Fruit fly (Drosophila melanogaster): Measurements from ENCODE around the gene Ir85a.

Ir85a gene

DNA sequence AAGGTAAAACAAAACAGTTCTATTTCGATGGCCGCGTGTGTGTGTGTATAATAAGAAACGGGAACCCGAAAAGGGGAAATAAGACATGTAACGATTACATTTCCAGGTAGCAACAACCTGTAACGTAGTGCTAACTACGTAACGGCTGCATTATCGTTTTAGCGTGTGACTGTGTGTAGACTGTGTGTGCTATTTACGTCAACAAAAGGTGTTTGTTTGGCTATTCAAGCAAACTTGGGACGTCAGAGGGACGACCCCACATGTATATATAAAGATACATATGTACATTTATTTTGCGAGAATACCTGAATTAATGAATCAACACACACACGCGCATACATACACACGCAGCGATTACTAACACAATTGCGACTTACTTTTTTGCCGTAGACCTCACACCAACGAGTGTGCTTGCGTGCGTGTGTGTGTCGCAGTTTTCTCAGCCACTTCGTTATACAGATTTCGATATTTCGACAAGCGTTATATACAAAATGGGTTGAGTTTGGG is 25.1 kb downstream of the Ir85a start (continued):
- TF ChIP-seq H2.0 (GFP tag; IDR thresholded peaks at IDR 0.05): no peak
- peak; percentile 61 for TF ChIP-seq mirr (GFP tag; optimal IDR thresholded peaks at IDR 0.05)
- TF ChIP-seq slou (GFP tag; optimal IDR thresholded peaks at IDR 0.05): no peak
- no peak for TF ChIP-seq CG5245 (GFP tag; optimal IDR thresholded peaks at IDR 0.05)
- TF ChIP-seq fd64A (GFP tag; optimal IDR thresholded peaks at IDR 0.05): peak; percentile 51
- peak; percentile 11 for TF ChIP-seq Fer3 (tag; optimal IDR thresholded peaks at IDR 0.05)
- no peak for TF ChIP-seq CG11398 (GFP tag; optimal IDR thresholded peaks at IDR 0.05)
- no peak for TF ChIP-seq gce (GFP tag; IDR thresholded peaks at IDR 0.05)
- no peak for TF ChIP-seq CG9215 (GFP tag; IDR thresholded peaks at IDR 0.05)
- no peak for TF ChIP-seq Bgb (GFP tag; IDR thresholded peaks at IDR 0.05; ENCODE audit: partially characterized antibody)
- TF ChIP-seq Hey (tag; optimal IDR thresholded peaks at IDR 0.05): no peak
- no peak for TF ChIP-seq CG10462 (GFP tag; optimal IDR thresholded peaks at IDR 0.05)
- no peak for TF ChIP-seq Doc3 (GFP tag; IDR thresholded peaks at IDR 0.05; ENCODE audit: partially characterized antibody)
- no peak for TF ChIP-seq trem (tag; optimal IDR thresholded peaks at IDR 0.05)
- TF ChIP-seq D19A (tag; optimal IDR thresholded peaks at IDR 0.05): no peak
- no peak for TF ChIP-seq CG4617 (GFP tag; optimal IDR thresholded peaks at IDR 0.05; ENCODE audit: borderline replicate concordance)
- no peak for TF ChIP-seq luna (GFP tag; optimal IDR thresholded peaks at IDR 0.05)
- TF ChIP-seq dati (GFP tag; IDR thresholded peaks at IDR 0.05): no peak
- TF ChIP-seq Gug (GFP tag; IDR thresholded peaks at IDR 0.05): no peak
- 0 out of 2 replicates have a peak, but pooled peaks have one; percentile 45 for TF ChIP-seq vvl (GFP tag; IDR thresholded peaks at IDR 0.05)
- TF ChIP-seq Xbp1 (GFP tag; optimal IDR thresholded peaks at IDR 0.05): no peak
- TF ChIP-seq Sox102F (GFP tag; optimal IDR thresholded peaks at IDR 0.05): no peak
- TF ChIP-seq B-H2 (GFP tag; optimal IDR thresholded peaks at IDR 0.05): peak; percentile 28
- no peak for TF ChIP-seq Mes4 (GFP tag; optimal IDR thresholded peaks at IDR 0.05)
- TF ChIP-seq Max (GFP tag; optimal IDR thresholded peaks at IDR 0.05): peak; percentile 66
- TF ChIP-seq row (GFP tag; IDR thresholded peaks at IDR 0.05): peak; percentile 23; the same call in 1 of the 3 replicates
- TF ChIP-seq Dll (GFP tag; IDR thresholded peaks at IDR 0.05; ENCODE audit: partially characterized antibody): no peak
- 0 out of 3 replicates have a peak, but pooled peaks have one; percentile 17 for TF ChIP-seq Optix (GFP tag; IDR thresholded peaks at IDR 0.05)
- peak; percentile 26; the same call in 1 of the 2 replicates for TF ChIP-seq CG3847 (GFP tag; IDR thresholded peaks at IDR 0.05)
- no peak for TF ChIP-seq Scr (GFP tag; IDR thresholded peaks at IDR 0.05; ENCODE audit: partially characterized antibody)
- no peak for TF ChIP-seq tup (GFP tag; optimal IDR thresholded peaks at IDR 0.05)
- no peak for TF ChIP-seq tgo (GFP tag; IDR thresholded peaks at IDR 0.05)
- no peak for TF ChIP-seq CG11093 (GFP tag; IDR thresholded peaks at IDR 0.05)
- no peak for TF ChIP-seq CG10565 (GFP tag; optimal IDR thresholded peaks at IDR 0.05)
- no peak for TF ChIP-seq Tbp (GFP tag; optimal IDR thresholded peaks at IDR 0.05)
- no peak for TF ChIP-seq p53 (GFP tag; optimal IDR thresholded peaks at IDR 0.05)
- no peak for TF ChIP-seq Hr39 (optimal IDR thresholded peaks at IDR 0.05)
- TF ChIP-seq Usf (GFP tag; optimal IDR thresholded peaks at IDR 0.05): no peak
- no peak for TF ChIP-seq CG14050 (GFP tag; IDR thresholded peaks at IDR 0.05)
- no peak for TF ChIP-seq jigr1 (GFP tag; IDR thresholded peaks at IDR 0.05)
- TF ChIP-seq HmgZ (tag; optimal IDR thresholded peaks at IDR 0.05): no peak
- 0 out of 2 replicates have a peak, but pooled peaks have one; percentile 38 for TF ChIP-seq CG16779 (GFP tag; IDR thresholded peaks at IDR 0.05)
- peak; percentile 19; the same call in 1 of the 2 replicates for TF ChIP-seq E2f2 (GFP tag; IDR thresholded peaks at IDR 0.05)
- no peak for TF ChIP-seq CG43689 (GFP tag; IDR thresholded peaks at IDR 0.05)
- TF ChIP-seq lilli (GFP tag; optimal IDR thresholded peaks at IDR 0.05): peak; percentile 58
- TF ChIP-seq CG10366 (GFP tag; IDR thresholded peaks at IDR 0.05): no peak
- TF ChIP-seq CG12071 (GFP tag; optimal IDR thresholded peaks at IDR 0.05): peak; percentile 48
- no peak for TF ChIP-seq CG2202 (tag; optimal IDR thresholded peaks at IDR 0.05)
- no peak for TF ChIP-seq psq (GFP tag; optimal IDR thresholded peaks at IDR 0.05)
- no peak for TF ChIP-seq CG8478 (optimal IDR thresholded peaks at IDR 0.05)
- TF ChIP-seq Gsc (GFP tag; IDR thresholded peaks at IDR 0.05): no peak
- TF ChIP-seq Oli (tag; optimal IDR thresholded peaks at IDR 0.05): no peak
- no peak for TF ChIP-seq CG6689 (GFP tag; IDR thresholded peaks at IDR 0.05)

Data from whole organism, embryonic.